Worm (Caenorhabditis elegans) whole organism, late embryonic: ENCODE data around the gene W09C2.7.

Experiments
- C08G9.2 ChIP-seq: sonication (generic microtip); optimal IDR thresholded peaks from 2 replicates; lab custom pipeline; 2016; ENCODE audit warnings: mild to moderate bottlenecking, missing genetic modification characterization, moderate library complexity, missing compliant biosample characterization
- ceh-19 ChIP-seq: fragments of 200-800 bp; sonication (Bioruptor generic); optimal IDR thresholded peaks from 2 replicates; lab custom pipeline; 2018; ENCODE audit warnings: mild to moderate bottlenecking, missing genetic modification characterization, missing compliant biosample characterization
- ceh-45 ChIP-seq: fragments of 200-800 bp; sonication (Bioruptor generic); IDR thresholded peaks from 2 replicates; pipeline ENCODE4 v1.3.6; 2022; ENCODE audit warnings: missing genetic modification reagents, missing genetic modification characterization, missing compliant biosample characterization
- dve-1 ChIP-seq: sonication (generic microtip); optimal IDR thresholded peaks from 2 replicates; lab custom pipeline; 2017; ENCODE audit warnings: antibody characterized with exemption, mild to moderate bottlenecking, missing genetic modification characterization, missing compliant biosample characterization
- elt-2 ChIP-seq: sonication (generic microtip); optimal IDR thresholded peaks from 2 replicates; lab custom pipeline; 2016; ENCODE audit warnings: missing genetic modification reagents, missing genetic modification characterization, missing compliant biosample characterization
- hlh-13 ChIP-seq: fragments of 200-800 bp; sonication (Bioruptor generic); optimal IDR thresholded peaks from 2 replicates; lab custom pipeline; 2018; ENCODE audit warnings: mild to moderate bottlenecking, missing genetic modification characterization, missing compliant biosample characterization
- hlh-6 ChIP-seq: sonication (generic microtip); optimal IDR thresholded peaks from 2 replicates; lab custom pipeline; 2016; ENCODE audit warnings: missing genotype, missing genetic modification characterization, missing compliant biosample characterization
- hlh-8 ChIP-seq: sonication (generic microtip); optimal IDR thresholded peaks from 2 replicates; lab custom pipeline; 2016; ENCODE audit warnings: missing genotype, missing genetic modification characterization, missing compliant biosample characterization
- lim-6 ChIP-seq: sonication (generic microtip); optimal IDR thresholded peaks from 2 replicates; lab custom pipeline; 2016; ENCODE audit warnings: missing genetic modification characterization, missing compliant biosample characterization
- npax-4 ChIP-seq: sonication (generic microtip); optimal IDR thresholded peaks from 2 replicates; lab custom pipeline; 2016; ENCODE audit warnings: missing genetic modification characterization, missing compliant biosample characterization
- odd-2 ChIP-seq: sonication (generic microtip); optimal IDR thresholded peaks from 2 replicates; lab custom pipeline; 2017; ENCODE audit warnings: antibody characterized with exemption, mild to moderate bottlenecking, missing genetic modification characterization, missing compliant biosample characterization
- pqm-1 ChIP-seq: sonication (generic microtip); optimal IDR thresholded peaks from 2 replicates; lab custom pipeline; 2016; ENCODE audit warnings: missing genetic modification characterization, missing compliant biosample characterization
- sox-4 ChIP-seq: sonication (generic microtip); optimal IDR thresholded peaks from 2 replicates; lab custom pipeline; 2017; ENCODE audit warnings: mild to moderate bottlenecking, missing genetic modification characterization, inconsistent platforms, missing compliant biosample characterization
- tbx-7 ChIP-seq: sonication (generic microtip); optimal IDR thresholded peaks from 2 replicates; lab custom pipeline; 2016; ENCODE audit warnings: missing genotype, missing genetic modification characterization, missing compliant biosample characterization

DNA sequence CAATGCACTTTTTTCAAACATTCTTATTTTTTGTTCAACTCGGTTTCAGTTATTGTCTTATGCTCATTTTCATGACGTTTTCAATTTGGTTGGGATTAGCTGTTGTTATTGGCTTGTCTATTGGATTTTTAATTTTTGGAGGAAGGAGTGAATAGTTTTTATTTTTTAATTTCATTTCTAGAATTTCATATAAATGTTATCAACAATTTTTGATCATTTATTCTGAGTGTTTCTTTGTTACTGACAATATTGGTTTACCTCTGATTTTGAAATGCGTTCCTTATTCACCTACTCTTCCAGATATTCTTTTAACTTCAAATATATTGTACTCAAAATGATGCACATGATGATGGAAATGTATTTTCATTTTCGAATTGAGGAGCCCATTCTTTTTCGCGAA is 31.8 kb upstream of the W09C2.7 start, which contains the start of gene F58G6.7:
- no peak for TF ChIP-seq hlh-6 (tag; lab: Kevin White, UChicago)
- TF ChIP-seq ceh-19 = no peak
- no peak for TF ChIP-seq hlh-8
- no peak for TF ChIP-seq lim-6 (tag; lab: Kevin White, UChicago)
- TF ChIP-seq ceh-45 (GFP tag; lab: Robert Waterston, UW) = no peak
- TF ChIP-seq odd-2 = no peak
- TF ChIP-seq elt-2 (tag; lab: Kevin White, UChicago) = no peak
- TF ChIP-seq npax-4 (tag; lab: Kevin White, UChicago) = no peak
- TF ChIP-seq tbx-7 (tag; lab: Kevin White, UChicago) = no peak
- no peak for TF ChIP-seq C08G9.2
- TF ChIP-seq sox-4 = no peak
- TF ChIP-seq hlh-13 (GFP tag; lab: Kevin White, UChicago) = no peak
- TF ChIP-seq dve-1 (tag; lab: Kevin White, UChicago) = no peak
- no peak for TF ChIP-seq pqm-1 (tag; lab: Kevin White, UChicago)
